Worm (Caenorhabditis elegans) whole organism, mixed stage, embryonic: ENCODE results near the gene algn-11.
A peak's percentile ranks its signal among the peaks of the same experiment; 100 is the strongest.

Source experiments
- ceh-39 ChIP-seq: fragments of 150-350 bp; optimal IDR thresholded peaks from 2 replicates; lab custom pipeline; 2014; ENCODE audit warnings: missing biosample characterization, missing genetic modification characterization
- ces-1 ChIP-seq: fragments of 150-350 bp; optimal IDR thresholded peaks from 2 replicates; lab custom pipeline; 2014; ENCODE audit warnings: missing biosample characterization, missing genetic modification reagents, missing genetic modification characterization
- lsy-2 ChIP-seq: fragments of 150-350 bp; optimal IDR thresholded peaks from 2 replicates; lab custom pipeline; 2014; ENCODE audit warnings: missing biosample characterization, missing genetic modification characterization
- mab-5 ChIP-seq: fragments of 150-350 bp; optimal IDR thresholded peaks from 2 replicates; lab custom pipeline; 2014; ENCODE audit warnings: missing biosample characterization, missing genetic modification characterization
- unc-62 ChIP-seq: fragments of 150-350 bp; optimal IDR thresholded peaks from 2 replicates; lab custom pipeline; 2014; ENCODE audit warnings: missing biosample characterization, missing genetic modification reagents, missing genetic modification characterization
- ztf-11 ChIP-seq: fragments of 150-350 bp; optimal IDR thresholded peaks from 2 replicates; lab custom pipeline; 2014; ENCODE audit warnings: missing biosample characterization, missing genetic modification characterization

ce11 chrIII:7281179-7281578, 9.2 kb downstream of the algn-11 start, which contains the start of gene B0361.3:
- TF ChIP-seq lsy-2 (tag; lab: Kevin White, UChicago), result peak; percentile 45
- no peak for TF ChIP-seq ztf-11 (tag; lab: Kevin White, UChicago)
- TF ChIP-seq mab-5, result no peak
- peak; percentile 50 for TF ChIP-seq ces-1 (GFP tag; lab: Kevin White, UChicago)
- no peak for TF ChIP-seq unc-62 (GFP tag; lab: Kevin White, UChicago)
- TF ChIP-seq ceh-39, result no peak
